Fruit fly (Drosophila melanogaster): ENCODE measurements around the gene CG31913.

The CG31913 gene

dm6 chr2L:5799435-5800387, 15.9 kb downstream of the CG31913 start, which contains the start of gene CG9171 (continued):
- no peak for TF ChIP-seq Hand (GFP tag; optimal IDR thresholded peaks at IDR 0.05)
- 0 out of 2 replicates have a peak, but pooled peaks have one; percentile 51 for TF ChIP-seq CG11696 (GFP tag; IDR thresholded peaks at IDR 0.05)
- TF ChIP-seq dm (GFP tag; optimal IDR thresholded peaks at IDR 0.05): no peak
- peak; percentile 24 for TF ChIP-seq Sox102F (GFP tag; optimal IDR thresholded peaks at IDR 0.05)
- TF ChIP-seq slou (GFP tag; optimal IDR thresholded peaks at IDR 0.05): no peak
- no peak for TF ChIP-seq gcm2 (GFP tag; optimal IDR thresholded peaks at IDR 0.05)
- peak; percentile 68 for TF ChIP-seq CG3847 (GFP tag; IDR thresholded peaks at IDR 0.05)
- no peak for TF ChIP-seq CG5245 (GFP tag; optimal IDR thresholded peaks at IDR 0.05)
- TF ChIP-seq aop (GFP tag; IDR thresholded peaks at IDR 0.05): no peak
- TF ChIP-seq dmrt99B (tag; optimal IDR thresholded peaks at IDR 0.05): peak; percentile 14
- TF ChIP-seq CG3065 (GFP tag; optimal IDR thresholded peaks at IDR 0.05): peak; percentile 64
- 0 out of 2 replicates have a peak, but pooled peaks have one; percentile 12 for TF ChIP-seq toy (GFP tag; IDR thresholded peaks at IDR 0.05)
- TF ChIP-seq CG3995 (GFP tag; optimal IDR thresholded peaks at IDR 0.05): no peak
- peak; percentile 79 for TF ChIP-seq ci (GFP tag; IDR thresholded peaks at IDR 0.05)
- TF ChIP-seq Chrac-16 (GFP tag; optimal IDR thresholded peaks at IDR 0.05): no peak
- TF ChIP-seq CG8089 (GFP tag; optimal IDR thresholded peaks at IDR 0.05): no peak
- TF ChIP-seq CG7786 (GFP tag; optimal IDR thresholded peaks at IDR 0.05): no peak
- no peak for TF ChIP-seq CG8388 (GFP tag; optimal IDR thresholded peaks at IDR 0.05)
- peak; percentile 4; the same call in 1 of the 4 replicates for TF ChIP-seq Gug (GFP tag; IDR thresholded peaks at IDR 0.05)
- peak; percentile 50 for TF ChIP-seq CG13287 (GFP tag; IDR thresholded peaks at IDR 0.05; ENCODE audit: partially characterized antibody)
- no peak for TF ChIP-seq E2f1 (GFP tag; IDR thresholded peaks at IDR 0.05)
- TF ChIP-seq CG6765 (GFP tag; optimal IDR thresholded peaks at IDR 0.05): no peak
- TF ChIP-seq NK7.1 (GFP tag; optimal IDR thresholded peaks at IDR 0.05): no peak
- TF ChIP-seq CG12942 (GFP tag; optimal IDR thresholded peaks at IDR 0.05): no peak
- TF ChIP-seq disco-r (GFP tag; optimal IDR thresholded peaks at IDR 0.05): no peak
- peak; percentile 38; the same call in 1 of the 3 replicates for TF ChIP-seq gce (GFP tag; IDR thresholded peaks at IDR 0.05)
- no peak for TF ChIP-seq ham (GFP tag; IDR thresholded peaks at IDR 0.05)
- peak; percentile 18 for TF ChIP-seq ems (GFP tag; optimal IDR thresholded peaks at IDR 0.05)
- TF ChIP-seq lmd (GFP tag; IDR thresholded peaks at IDR 0.05): peak; percentile 34; the same call in 1 of the 2 replicates

dm6 chr2L:5800388-5800748, 16.5 kb downstream of the CG31913 start:
- TF ChIP-seq CG4328 (GFP tag; optimal IDR thresholded peaks at IDR 0.05): no peak
- TF ChIP-seq CG14014 (GFP tag; IDR thresholded peaks at IDR 0.05): 0 out of 2 replicates have a peak, but pooled peaks have one; percentile 2
- no peak for TF ChIP-seq lbe (GFP tag; optimal IDR thresholded peaks at IDR 0.05)
- TF ChIP-seq CG10366 (GFP tag; IDR thresholded peaks at IDR 0.05): peak; percentile 5; the same call in 1 of the 2 replicates
- no peak for TF ChIP-seq rib (GFP tag; IDR thresholded peaks at IDR 0.05)
- TF ChIP-seq BEAF-32 (GFP tag; optimal IDR thresholded peaks at IDR 0.05): peak; percentile 10
- TF ChIP-seq Mrtf (GFP tag; IDR thresholded peaks at IDR 0.05): no peak
- no peak for TF ChIP-seq CG16863 (GFP tag; optimal IDR thresholded peaks at IDR 0.05)
- TF ChIP-seq CG11456 (GFP tag; IDR thresholded peaks at IDR 0.05): no peak
- peak; percentile 61 for TF ChIP-seq CG30020 (tag; optimal IDR thresholded peaks at IDR 0.05)
- TF ChIP-seq CG31441 (GFP tag; IDR thresholded peaks at IDR 0.05): 0 out of 2 replicates have a peak, but pooled peaks have one; percentile 0
- TF ChIP-seq psq (GFP tag; optimal IDR thresholded peaks at IDR 0.05): no peak
- TF ChIP-seq fru (optimal IDR thresholded peaks at IDR 0.05): no peak
- TF ChIP-seq gfzf (GFP tag; optimal IDR thresholded peaks at IDR 0.05): no peak
- peak; percentile 64 for TF ChIP-seq Lhr (GFP tag; optimal IDR thresholded peaks at IDR 0.05)
- TF ChIP-seq Chrac-16 (GFP tag; optimal IDR thresholded peaks at IDR 0.05): peak; percentile 13
- TF ChIP-seq CG15479 (GFP tag; optimal IDR thresholded peaks at IDR 0.05): no peak
- no peak for TF ChIP-seq Dll (GFP tag; IDR thresholded peaks at IDR 0.05; ENCODE audit: partially characterized antibody)
- TF ChIP-seq CG15696 (tag; optimal IDR thresholded peaks at IDR 0.05): peak; percentile 29
- no peak for TF ChIP-seq Bteb2 (GFP tag; optimal IDR thresholded peaks at IDR 0.05)
- TF ChIP-seq az2 (GFP tag; optimal IDR thresholded peaks at IDR 0.05): no peak
- no peak for TF ChIP-seq kah (GFP tag; optimal IDR thresholded peaks at IDR 0.05)
- no peak for TF ChIP-seq CG11696 (GFP tag; IDR thresholded peaks at IDR 0.05)
- no peak for TF ChIP-seq gsb-n (tag; optimal IDR thresholded peaks at IDR 0.05)

Data from whole organism, embryonic.